Fruit fly (Drosophila melanogaster) whole organism, pupa: ENCODE results near the gene kek2.

Experiments used
- CG10348 ChIP-seq: fragments of 200-800 bp; sonication (Bioruptor generic); IDR thresholded peaks from 2 replicates; pipeline ENCODE4 v1.3.6; 2022; ENCODE audit warnings: missing biosample characterization, missing genetic modification characterization
- CG12605 ChIP-seq: fragments of 200-800 bp; sonication (Bioruptor generic); IDR thresholded peaks from 2 replicates; pipeline ENCODE4 v1.3.6; 2022; ENCODE audit warnings: missing biosample characterization, missing genetic modification characterization
- CG13204 ChIP-seq: fragments of 200-800 bp; sonication (Bioruptor generic); optimal IDR thresholded peaks from 2 replicates; lab custom pipeline; 2018; ENCODE audit warnings: missing biosample characterization, mild to moderate bottlenecking, missing genetic modification characterization, moderate library complexity
- CG14655 ChIP-seq: fragments of 200-800 bp; sonication (Bioruptor generic); optimal IDR thresholded peaks from 3 replicates; lab custom pipeline; 2017; ENCODE audit warnings: mild to moderate bottlenecking, missing biosample characterization, missing genetic modification reagents, missing genetic modification characterization
- CG15710 ChIP-seq: fragments of 200-800 bp; sonication (Bioruptor generic); optimal IDR thresholded peaks from 2 replicates; lab custom pipeline; 2018; ENCODE audit warnings: missing biosample characterization, mild to moderate bottlenecking, missing genetic modification characterization, moderate library complexity
- CG17806 ChIP-seq: fragments of 200-800 bp; sonication (Bioruptor generic); optimal IDR thresholded peaks from 2 replicates; lab custom pipeline; 2018; ENCODE audit warnings: missing biosample characterization, mild to moderate bottlenecking, missing genetic modification characterization, moderate library complexity
- CG32121 ChIP-seq: fragments of 200-800 bp; sonication (Bioruptor generic); IDR thresholded peaks from 2 replicates; pipeline ENCODE4 v1.3.6; 2022; ENCODE audit warnings: missing biosample characterization, missing genetic modification characterization
- CG34367 ChIP-seq: fragments of 200-800 bp; sonication (Bioruptor generic); optimal IDR thresholded peaks from 2 replicates; lab custom pipeline; 2018; ENCODE audit warnings: missing biosample characterization, mild to moderate bottlenecking, missing genetic modification characterization
- CG4496 ChIP-seq: fragments of 200-800 bp; sonication (Bioruptor generic); IDR thresholded peaks from 3 replicates; pipeline ENCODE4 v1.3.6; 2022; ENCODE audit warnings: missing biosample characterization, missing genetic modification characterization
- CG8159 ChIP-seq: fragments of 200-800 bp; sonication (Bioruptor generic); optimal IDR thresholded peaks from 3 replicates; lab custom pipeline; 2018; ENCODE audit warnings: missing biosample characterization, mild to moderate bottlenecking, missing genetic modification characterization, moderate library complexity
- CG8301 ChIP-seq: fragments of 200-800 bp; sonication (Bioruptor generic); optimal IDR thresholded peaks from 2 replicates; lab custom pipeline; 2018; ENCODE audit warnings: missing biosample characterization, mild to moderate bottlenecking, missing genetic modification characterization
- CG9948 ChIP-seq: fragments of 200-800 bp; sonication (Bioruptor generic); optimal IDR thresholded peaks from 2 replicates; lab custom pipeline; 2018; ENCODE audit warnings: missing biosample characterization, mild to moderate bottlenecking, missing genetic modification characterization, moderate library complexity
- D1 ChIP-seq: fragments of 200-800 bp; sonication (Bioruptor generic); optimal IDR thresholded peaks from 2 replicates; lab custom pipeline; 2018; ENCODE audit warnings: missing biosample characterization, mild to moderate bottlenecking, missing genetic modification characterization, moderate library complexity
- EcR ChIP-seq: fragments of 200-800 bp; sonication (Bioruptor generic); optimal IDR thresholded peaks from 3 replicates; lab custom pipeline; 2019; ENCODE audit warnings: missing biosample characterization, missing genetic modification characterization, mild to moderate bottlenecking, moderate library complexity, missing genetic modification reagents
- Ets98B ChIP-seq: fragments of 200-800 bp; sonication (Bioruptor generic); IDR thresholded peaks from 2 replicates; pipeline ENCODE4 v1.3.6; 2022; ENCODE audit warnings: missing biosample characterization, missing genetic modification characterization
- Pif1A ChIP-seq: fragments of 200-800 bp; sonication (Bioruptor generic); optimal IDR thresholded peaks from 3 replicates; lab custom pipeline; 2016; ENCODE audit warnings: missing biosample characterization, missing genetic modification characterization
- Pif1B ChIP-seq: fragments of 200-800 bp; sonication (Bioruptor generic); optimal IDR thresholded peaks from 3 replicates; lab custom pipeline; 2016; ENCODE audit warnings: missing biosample characterization, missing genetic modification characterization
- Snoo ChIP-seq: fragments of 200-800 bp; sonication (Bioruptor generic); optimal IDR thresholded peaks from 3 replicates; lab custom pipeline; 2017; ENCODE audit warnings: missing biosample characterization, mild to moderate bottlenecking, missing genetic modification characterization, inconsistent platforms
- fd96Ca ChIP-seq: fragments of 200-800 bp; sonication (Bioruptor generic); IDR thresholded peaks from 3 replicates; pipeline ENCODE4 v1.3.6; 2022; ENCODE audit warnings: missing biosample characterization, missing genetic modification characterization
- gl ChIP-seq: fragments of 200-800 bp; sonication (Bioruptor generic); optimal IDR thresholded peaks from 2 replicates; lab custom pipeline; 2018; ENCODE audit warnings: missing biosample characterization, mild to moderate bottlenecking, missing genetic modification characterization
- rn ChIP-seq: fragments of 200-800 bp; sonication (Bioruptor generic); IDR thresholded peaks from 2 replicates; pipeline ENCODE4 v1.3.6; 2022; ENCODE audit warnings: missing biosample characterization, missing genetic modification characterization

The kek2 gene

dm6 chr2L:11591578-11591977 is 9.8 kb downstream of the kek2 start, which contains the start of gene Acp33A:
TSS of gene Acp33A (minus strand) at chr2L:11591678.
- TF ChIP-seq CG13204 (GFP tag; lab: Kevin White, UChicago) (no peak), CG4496 (GFP tag; lab: Robert Waterston, UW) (no peak), fd96Ca (GFP tag; lab: Robert Waterston, UW) (no peak), Pif1A (GFP tag; lab: Kevin White, UChicago) (no peak), Snoo (tag; lab: Kevin White, UChicago) (no peak), rn (no peak), CG32121 (GFP tag; lab: Robert Waterston, UW) (no peak), CG12605 (GFP tag; lab: Robert Waterston, UW) (no peak), CG15710 (tag; lab: Kevin White, UChicago) (no peak)

DNA sequence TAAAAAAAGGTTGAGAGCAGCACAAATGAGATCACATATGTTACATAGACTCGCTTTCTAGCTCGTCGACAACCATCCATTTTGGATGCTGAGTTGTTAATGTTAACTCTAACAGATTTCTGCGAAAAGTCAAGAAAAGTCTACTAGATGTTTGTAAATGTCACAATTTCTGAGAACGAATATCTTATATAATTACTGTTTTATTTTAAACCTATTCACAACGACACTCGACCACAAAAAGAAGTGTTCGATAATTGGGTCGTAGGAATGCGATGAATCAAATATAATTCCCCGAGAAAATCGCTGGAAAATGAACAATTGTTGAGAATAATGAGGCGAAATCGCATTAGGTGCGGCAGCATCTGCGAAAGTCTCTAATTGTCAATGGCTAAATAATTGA is 29.9 kb downstream of the kek2 start, which contains the start of gene spag4:
Gene spag4 (minus strand): TSS at position 101 of the 400 bp plus-strand sequence.
- TF ChIP-seq CG8301: no peak
- TF ChIP-seq CG15710 (tag; lab: Kevin White, UChicago): no peak
- no peak for TF ChIP-seq Pif1B (GFP tag; lab: Kevin White, UChicago)
- TF ChIP-seq Snoo (tag; lab: Kevin White, UChicago): no peak
- TF ChIP-seq CG10348 (GFP tag; lab: Robert Waterston, UW): no peak
- TF ChIP-seq fd96Ca (GFP tag; lab: Robert Waterston, UW): no peak
- no peak for TF ChIP-seq CG14655 (GFP tag; lab: Kevin White, UChicago)
- TF ChIP-seq CG34367 (tag; lab: Kevin White, UChicago): no peak
- no peak for TF ChIP-seq gl (tag; lab: Kevin White, UChicago)
- no peak for TF ChIP-seq rn
- no peak for TF ChIP-seq CG9948 (tag; lab: Kevin White, UChicago)
- no peak for TF ChIP-seq D1
- TF ChIP-seq CG17806 (tag; lab: Kevin White, UChicago): no peak
- no peak for TF ChIP-seq CG4496 (GFP tag; lab: Robert Waterston, UW)

DNA sequence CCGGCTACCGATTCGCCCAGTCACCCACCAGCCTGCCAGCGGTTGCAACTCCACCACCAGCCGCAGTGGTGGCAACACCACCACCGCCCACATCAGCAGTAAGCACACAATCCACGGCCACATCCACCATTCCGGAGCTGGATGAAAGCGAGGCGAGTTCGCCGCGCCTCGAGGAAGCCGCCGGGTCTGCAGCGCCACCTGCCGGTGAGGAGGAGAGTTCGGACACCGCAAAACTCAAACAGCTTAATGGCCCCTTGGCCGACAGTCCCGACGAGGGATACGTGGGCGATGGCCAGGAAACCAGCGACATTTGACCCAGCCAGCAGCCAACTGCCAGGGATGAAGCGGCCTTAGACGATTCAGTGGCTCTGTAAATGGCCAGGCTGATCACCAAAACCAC is 42.5 kb downstream of the kek2 start:
- no peak for TF ChIP-seq fd96Ca (GFP tag; lab: Robert Waterston, UW)
- TF ChIP-seq CG8159 (tag; lab: Kevin White, UChicago): no peak
- no peak for TF ChIP-seq CG14655 (GFP tag; lab: Kevin White, UChicago)
- TF ChIP-seq rn: no peak
- TF ChIP-seq CG9948 (tag; lab: Kevin White, UChicago): no peak
- no peak for TF ChIP-seq CG13204 (GFP tag; lab: Kevin White, UChicago)
- no peak for TF ChIP-seq EcR (GFP tag; lab: Kevin White, UChicago)
- TF ChIP-seq Ets98B: no peak
- no peak for TF ChIP-seq D1
- TF ChIP-seq CG34367 (tag; lab: Kevin White, UChicago): no peak
- no peak for TF ChIP-seq CG15710 (tag; lab: Kevin White, UChicago)

- no peak for TF ChIP-seq CG8301
- TF ChIP-seq gl (tag; lab: Kevin White, UChicago): no peak
- TF ChIP-seq rn: no peak
- TF ChIP-seq CG17806 (tag; lab: Kevin White, UChicago): no peak
- TF ChIP-seq CG34367 (tag; lab: Kevin White, UChicago): no peak
- no peak for TF ChIP-seq fd96Ca (GFP tag; lab: Robert Waterston, UW)
- no peak for TF ChIP-seq Pif1B (GFP tag; lab: Kevin White, UChicago)
- no peak for TF ChIP-seq Pif1A (GFP tag; lab: Kevin White, UChicago)
- TF ChIP-seq CG4496 (GFP tag; lab: Robert Waterston, UW): no peak
These were observed 46.6 kb downstream of the kek2 start for dm6 chr2L:11628292-11628691.

DNA sequence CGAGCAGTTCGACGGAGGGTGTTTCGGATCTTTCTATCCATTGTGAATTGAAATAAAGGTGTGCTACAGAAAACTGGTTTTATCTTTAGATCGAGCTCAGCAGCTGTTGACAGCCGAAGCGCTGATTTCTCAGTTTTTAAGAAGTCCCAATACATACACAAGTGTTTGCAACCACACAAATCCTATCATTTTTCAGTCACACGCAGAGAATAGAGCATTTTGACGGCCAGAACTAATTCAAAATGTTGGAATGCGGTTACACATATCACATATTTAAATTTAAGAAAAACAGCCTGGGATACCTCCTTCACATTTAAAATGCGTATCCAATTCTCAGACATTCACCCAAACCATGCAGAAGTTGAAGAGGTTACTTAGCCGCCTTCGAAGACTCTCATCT is 67.0 kb downstream of the kek2 start, which contains the start of gene CG6614:
Gene CG6614 (minus strand): TSS at position 101 of the 400 bp plus-strand sequence.
- no peak for TF ChIP-seq CG10348 (GFP tag; lab: Robert Waterston, UW)
- no peak for TF ChIP-seq Snoo (tag; lab: Kevin White, UChicago)
- TF ChIP-seq Pif1B (GFP tag; lab: Kevin White, UChicago): no peak
- no peak for TF ChIP-seq gl (tag; lab: Kevin White, UChicago)
- TF ChIP-seq CG34367 (tag; lab: Kevin White, UChicago): no peak
- TF ChIP-seq EcR (GFP tag; lab: Kevin White, UChicago): no peak
- TF ChIP-seq CG14655 (GFP tag; lab: Kevin White, UChicago): no peak
- TF ChIP-seq Pif1A (GFP tag; lab: Kevin White, UChicago): no peak
- no peak for TF ChIP-seq CG32121 (GFP tag; lab: Robert Waterston, UW)
- TF ChIP-seq CG12605 (GFP tag; lab: Robert Waterston, UW): no peak
- TF ChIP-seq CG4496 (GFP tag; lab: Robert Waterston, UW): no peak
- TF ChIP-seq CG8159 (tag; lab: Kevin White, UChicago): no peak
- no peak for TF ChIP-seq CG17806 (tag; lab: Kevin White, UChicago)
- TF ChIP-seq rn: no peak
- TF ChIP-seq Ets98B: no peak
- TF ChIP-seq CG8301: no peak
- TF ChIP-seq CG15710 (tag; lab: Kevin White, UChicago): no peak
- TF ChIP-seq CG9948 (tag; lab: Kevin White, UChicago): no peak
- no peak for TF ChIP-seq D1
- TF ChIP-seq CG13204 (GFP tag; lab: Kevin White, UChicago): no peak
- TF ChIP-seq, all 21 proteins: peak for 0

- no peak for TF ChIP-seq CG34367 (tag; lab: Kevin White, UChicago)
These were observed 70.3 kb downstream of the kek2 start, which contains the start of the genes CG12307 and CG4983 for dm6 chr2L:11651910-11652498. TSS of gene CG12307 (minus strand) at chr2L:11652010. TSS of gene CG4983 (plus strand) at chr2L:11652448.
